Fruit fly (Drosophila melanogaster): ENCODE data around the gene GATAd.

Gene GATAd

DNA sequence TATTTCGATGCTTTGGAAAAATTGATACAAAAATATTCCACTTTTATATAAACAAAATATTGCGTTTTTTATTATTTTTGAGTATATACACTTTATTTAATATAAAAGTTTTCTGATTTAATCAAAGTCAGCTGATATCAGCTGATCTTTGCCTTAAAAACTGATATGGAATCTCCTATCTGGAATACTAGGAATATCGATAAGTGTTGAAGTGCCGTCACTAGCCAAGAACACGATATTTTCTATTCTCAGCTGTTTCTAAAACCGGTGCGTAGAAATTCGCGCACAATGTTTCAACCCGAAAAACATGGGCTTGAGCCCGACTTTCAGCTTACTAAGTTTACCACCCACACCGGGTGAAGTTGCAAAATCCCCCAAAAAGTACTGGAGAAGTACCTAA is 8.9 kb downstream of the GATAd start, which contains the start of gene Sps2 (continued):
- TF ChIP-seq CG14710 (tag; optimal IDR thresholded peaks at IDR 0.05) (peak; percentile 45), CG10431 (GFP tag; optimal IDR thresholded peaks at IDR 0.05) (no peak), tgo (GFP tag; IDR thresholded peaks at IDR 0.05) (no peak), CG11398 (GFP tag; optimal IDR thresholded peaks at IDR 0.05) (no peak), HLHmδ (GFP tag; optimal IDR thresholded peaks at IDR 0.05) (no peak), Dip2 (GFP tag; IDR thresholded peaks at IDR 0.05) (no peak), Xbp1 (GFP tag; optimal IDR thresholded peaks at IDR 0.05) (peak; percentile 11), croc (GFP tag; conservative IDR thresholded peaks at IDR 0.05) (no peak), chm (GFP tag; IDR thresholded peaks at IDR 0.05) (no peak), CG4282 (GFP tag; optimal IDR thresholded peaks at IDR 0.05) (no peak), gcm (GFP tag; optimal IDR thresholded peaks at IDR 0.05) (no peak), dm (GFP tag; optimal IDR thresholded peaks at IDR 0.05) (no peak), ro (GFP tag; IDR thresholded peaks at IDR 0.05) (no peak), CG32772 (GFP tag; IDR thresholded peaks at IDR 0.05) (no peak), Spps (tag; optimal IDR thresholded peaks at IDR 0.05) (no peak), Awh (GFP tag; IDR thresholded peaks at IDR 0.05) (no peak), Scr (GFP tag; IDR thresholded peaks at IDR 0.05; ENCODE audit: partially characterized antibody) (peak; percentile 82), Hmx (GFP tag; optimal IDR thresholded peaks at IDR 0.05) (no peak), Trl (optimal IDR thresholded peaks at IDR 0.05) (no peak), Trl (GFP tag; optimal IDR thresholded peaks at IDR 0.05) (no peak), hbn (GFP tag; IDR thresholded peaks at IDR 0.05; ENCODE audit: partially characterized antibody) (peak; percentile 68; the same call in 1 of the 2 replicates), bbx (GFP tag; IDR thresholded peaks at IDR 0.05; ENCODE audit: partially characterized antibody) (peak; percentile 78), zfh1 (GFP tag; IDR thresholded peaks at IDR 0.05) (0 out of 3 replicates have a peak, but pooled peaks have one; percentile 13), cato (GFP tag; optimal IDR thresholded peaks at IDR 0.05; ENCODE audit: borderline replicate concordance) (no peak), CG6813 (GFP tag; optimal IDR thresholded peaks at IDR 0.05) (no peak), MTF-1 (GFP tag; optimal IDR thresholded peaks at IDR 0.05; ENCODE audit: borderline replicate concordance) (no peak), Dek (tag; optimal IDR thresholded peaks at IDR 0.05) (peak; percentile 17), Stat92E (GFP tag; optimal IDR thresholded peaks at IDR 0.05) (peak in 1 of 3 experiments; percentile 39), CG13624 (GFP tag; optimal IDR thresholded peaks at IDR 0.05) (peak; percentile 30), pita (GFP tag; optimal IDR thresholded peaks at IDR 0.05) (no peak), CG34422 (GFP tag; IDR thresholded peaks at IDR 0.05) (peak; percentile 48; the same call in 1 of the 3 replicates), Doc3 (GFP tag; IDR thresholded peaks at IDR 0.05; ENCODE audit: partially characterized antibody) (peak; percentile 78), dpn (GFP tag; optimal IDR thresholded peaks at IDR 0.05) (peak in 1 of 2 experiments; percentile 6), Abd-B (GFP tag; optimal IDR thresholded peaks at IDR 0.05) (no peak), cg (GFP tag; optimal IDR thresholded peaks at IDR 0.05) (no peak), CG2202 (tag; optimal IDR thresholded peaks at IDR 0.05) (no peak), Sry-δ (GFP tag; optimal IDR thresholded peaks at IDR 0.05) (peak; percentile 84), CG12769 (tag; optimal IDR thresholded peaks at IDR 0.05) (no peak), Opbp (GFP tag; IDR thresholded peaks at IDR 0.05; ENCODE audit: partially characterized antibody) (peak; percentile 83), Drgx (GFP tag; IDR thresholded peaks at IDR 0.05) (no peak), BEAF-32 (GFP tag; optimal IDR thresholded peaks at IDR 0.05) (peak; percentile 78), CG18476 (GFP tag; optimal IDR thresholded peaks at IDR 0.05) (no peak), CG10654 (GFP tag; optimal IDR thresholded peaks at IDR 0.05) (no peak), CG2129 (GFP tag; IDR thresholded peaks at IDR 0.05; ENCODE audit: partially characterized antibody) (peak; percentile 70), CG12104 (GFP tag; optimal IDR thresholded peaks at IDR 0.05) (no peak), CG2120 (GFP tag; optimal IDR thresholded peaks at IDR 0.05) (peak; percentile 18), CG3995 (GFP tag; optimal IDR thresholded peaks at IDR 0.05) (no peak), esg (GFP tag; conservative IDR thresholded peaks at IDR 0.05) (no peak), peb (GFP tag; IDR thresholded peaks at IDR 0.05) (no peak), CG15601 (tag; optimal IDR thresholded peaks at IDR 0.05) (peak; percentile 30), Aef1 (GFP tag; IDR thresholded peaks at IDR 0.05) (no peak)

Measured in whole organism, embryonic.